Worm (Caenorhabditis elegans) whole organism, L1 larva: ENCODE measurements around the gene best-12.

Source experiments
- alr-1 ChIP-seq: fragments of 200-800 bp; sonication (Bioruptor generic); optimal IDR thresholded peaks from 2 replicates; lab custom pipeline; 2018; ENCODE audit warnings: borderline replicate concordance, mild to moderate bottlenecking, missing genetic modification characterization, missing compliant biosample characterization
- blmp-1 ChIP-seq: fragments of 150-350 bp; optimal IDR thresholded peaks from 2 replicates; lab custom pipeline; 2014; ENCODE audit warnings: missing biosample characterization, missing genetic modification characterization
- ceh-8 ChIP-seq: fragments of 200-800 bp; sonication (Bioruptor generic); optimal IDR thresholded peaks from 2 replicates; lab custom pipeline; 2018; ENCODE audit warnings: mild to moderate bottlenecking, missing genetic modification characterization, moderate library complexity, missing compliant biosample characterization
- ceh-82 ChIP-seq, 3 experiments: fragments of 150-350 bp in 1 of 3; sonication (generic microtip) in 2 of 3; optimal IDR thresholded peaks; 2 replicates each; lab custom pipeline; 2014 to 2017; ENCODE audit warnings: missing biosample characterization in 3 of 3, missing genetic modification characterization in 3 of 3
- ceh-90 ChIP-seq: sonication (generic microtip); optimal IDR thresholded peaks from 2 replicates; lab custom pipeline; 2016; ENCODE audit warnings: missing genetic modification characterization, missing compliant biosample characterization
- efl-1 ChIP-seq, 4 experiments: fragments of 150-350 bp; optimal IDR thresholded peaks in 3 of 4; peaks in 1 of 4; 1 replicate in 1 of 4; 2 replicates in 3 of 4; lab custom pipeline; 2014; ENCODE audit warnings: missing biosample characterization in 2 of 4, missing genetic modification characterization in 2 of 4, missing genetic modification reagents in 2 of 4
- elt-2 ChIP-seq: sonication (generic microtip); optimal IDR thresholded peaks from 2 replicates; lab custom pipeline; 2016; ENCODE audit warnings: missing genetic modification characterization, mild to moderate bottlenecking, inconsistent platforms, missing compliant biosample characterization, missing genetic modification reagents
- elt-3 ChIP-seq, 6 experiments: fragments of 150-350 bp in 1 of 6; sonication (generic microtip); optimal IDR thresholded peaks; 2 replicates each; lab custom pipeline; 2017 to 2018; ENCODE audit warnings: missing biosample characterization in 6 of 6, missing genetic modification characterization in 6 of 6, inconsistent platforms in 1 of 6
- ets-5 ChIP-seq: fragments of 200-800 bp; sonication (Bioruptor generic); IDR thresholded peaks from 2 replicates; pipeline ENCODE4 v1.3.6; 2022; ENCODE audit warnings: missing genetic modification characterization, missing compliant biosample characterization
- hlh-4 ChIP-seq: sonication (generic microtip); optimal IDR thresholded peaks from 2 replicates; lab custom pipeline; 2016; ENCODE audit warnings: mild to moderate bottlenecking, missing genetic modification characterization, missing compliant biosample characterization
- lin-14 ChIP-seq: fragments of 200-800 bp; sonication (Bioruptor generic); optimal IDR thresholded peaks from 2 replicates; lab custom pipeline; 2018; ENCODE audit warnings: mild to moderate bottlenecking, missing genetic modification characterization, moderate library complexity, missing compliant biosample characterization
- mdl-1 ChIP-seq, 2 experiments: fragments of 150-350 bp; optimal IDR thresholded peaks; 2 replicates each; lab custom pipeline; 2014 to 2017; ENCODE audit warnings: missing biosample characterization in 2 of 2, missing genetic modification characterization in 2 of 2, inconsistent platforms in 1 of 2
- mep-1 ChIP-seq: fragments of 150-350 bp; optimal IDR thresholded peaks from 2 replicates; lab custom pipeline; 2014; ENCODE audit warnings: missing biosample characterization, missing genetic modification characterization
- nhr-11 ChIP-seq: fragments of 150-350 bp; optimal IDR thresholded peaks from 2 replicates; lab custom pipeline; 2014; ENCODE audit warnings: missing biosample characterization, missing genetic modification characterization
- nhr-19 ChIP-seq: fragments of 200-800 bp; sonication (Bioruptor generic); conservative IDR thresholded peaks from 2 replicates; pipeline ENCODE4 v1.3.6; 2022; ENCODE audit warnings: missing genetic modification characterization, missing compliant biosample characterization
- nhr-20 ChIP-seq: sonication (generic microtip); optimal IDR thresholded peaks from 2 replicates; lab custom pipeline; 2016; ENCODE audit warnings: mild to moderate bottlenecking, missing genetic modification characterization, missing compliant biosample characterization
- nhr-28 ChIP-seq: fragments of 150-350 bp; optimal IDR thresholded peaks from 2 replicates; lab custom pipeline; 2014; ENCODE audit warnings: missing biosample characterization, missing genetic modification characterization
- nhr-71 ChIP-seq: sonication (generic microtip); optimal IDR thresholded peaks from 2 replicates; lab custom pipeline; 2016; ENCODE audit warnings: mild to moderate bottlenecking, missing genetic modification characterization, moderate library complexity, missing compliant biosample characterization
- nhr-77 ChIP-seq: fragments of 150-350 bp; optimal IDR thresholded peaks from 2 replicates; lab custom pipeline; 2014; ENCODE audit warnings: missing biosample characterization, missing genetic modification characterization
- nhr-85 ChIP-seq: sonication (generic microtip); peaks from one replicate; lab custom pipeline; 2016; ENCODE audit warnings: missing genetic modification characterization, inconsistent platforms, missing compliant biosample characterization
- rnt-1 ChIP-seq: sonication (generic microtip); optimal IDR thresholded peaks from 2 replicates; lab custom pipeline; 2016; ENCODE audit warnings: mild to moderate bottlenecking, missing genetic modification characterization, moderate library complexity, missing compliant biosample characterization
- skn-1 ChIP-seq: fragments of 150-350 bp; optimal IDR thresholded peaks from 2 replicates; lab custom pipeline; 2014; ENCODE audit warnings: missing biosample characterization, missing genetic modification characterization
- tlp-1 ChIP-seq: fragments of 150-350 bp; optimal IDR thresholded peaks from 2 replicates; lab custom pipeline; 2014; ENCODE audit warnings: missing biosample characterization, missing genetic modification characterization
- ztf-4 ChIP-seq: fragments of 150-350 bp; optimal IDR thresholded peaks from 2 replicates; lab custom pipeline; 2014; ENCODE audit warnings: missing biosample characterization, missing genetic modification characterization

best-12 gene

DNA sequence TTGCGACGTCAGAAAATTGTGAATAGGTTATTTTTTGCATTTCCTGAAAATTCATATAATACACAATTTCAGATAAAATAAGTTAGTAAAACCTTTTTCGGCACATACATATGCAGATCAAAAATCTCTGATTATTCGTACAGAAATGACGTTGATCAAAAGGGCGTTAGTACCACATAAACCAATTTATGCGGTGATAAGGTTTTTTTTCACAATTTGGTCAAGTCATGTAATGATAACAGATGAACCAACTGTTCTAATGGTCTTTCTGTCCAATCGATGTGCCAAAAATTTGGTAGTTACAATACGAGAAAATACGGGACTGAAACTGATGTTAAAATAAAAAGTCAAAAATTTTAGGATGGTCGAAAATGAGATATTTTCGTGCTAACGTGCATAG, 30.8 kb downstream of the best-12 start:
- no peak for TF ChIP-seq blmp-1 (tag; lab: Kevin White, UChicago)
- TF ChIP-seq elt-2 (tag; lab: Kevin White, UChicago), result peak; percentile 23

DNA sequence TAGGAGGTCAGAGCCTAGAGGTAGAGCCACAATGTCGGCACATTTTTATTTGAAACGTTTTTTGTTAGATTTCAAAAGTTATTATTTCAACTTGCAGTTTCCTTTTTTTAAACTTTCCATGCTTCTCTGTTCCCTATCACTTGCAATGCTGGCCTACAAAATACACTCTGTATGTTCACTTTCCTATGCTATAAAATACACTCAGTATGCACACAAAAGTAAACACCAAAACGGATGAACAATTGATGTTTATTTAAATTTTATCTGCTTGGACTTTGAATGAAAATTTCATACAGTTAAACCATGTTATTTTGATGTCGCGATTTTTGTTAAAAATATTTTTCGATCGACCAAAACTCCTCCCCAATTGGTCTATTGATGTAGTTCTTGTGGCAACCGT, 31.4 kb downstream of the best-12 start:
- TF ChIP-seq nhr-71, result no peak
- TF ChIP-seq nhr-28, result no peak
- TF ChIP-seq tlp-1 (tag; lab: Kevin White, UChicago), result no peak
- TF ChIP-seq nhr-11, result no peak

DNA sequence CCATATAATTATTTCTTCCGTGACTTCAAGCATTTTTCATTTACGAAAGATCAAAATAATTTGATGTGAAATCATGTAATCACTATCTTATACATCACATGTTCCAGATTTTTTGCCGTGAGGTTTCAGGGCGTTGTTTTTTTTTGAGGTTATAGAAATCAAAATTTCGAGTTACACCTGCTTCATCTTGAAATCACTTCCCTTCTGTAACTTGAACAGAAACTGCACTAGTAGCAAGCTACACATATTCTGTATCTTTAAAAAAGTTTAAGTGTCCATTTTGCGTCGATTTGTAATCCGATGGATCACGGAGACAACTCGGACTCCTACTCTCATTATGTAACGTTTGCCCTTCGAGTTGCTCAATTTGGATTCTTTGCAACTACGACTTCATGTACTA, 41.4 kb downstream of the best-12 start, which contains the start of gene F22B8.3:
TSS of gene F22B8.3 (plus strand) at position 301 of the 400 bp plus-strand sequence.
- no peak for TF ChIP-seq efl-1 (optimal IDR thresholded peaks at IDR 0.05; lab: Kevin White, UChicago)
- peak in 1 of 2 experiments; percentile 58 for TF ChIP-seq efl-1 (GFP tag; optimal IDR thresholded peaks at IDR 0.05 in 1 of 2; lab: Kevin White, UChicago)
- no peak for TF ChIP-seq nhr-19

ce11 chrV:16094284-16094683, 45.0 kb downstream of the best-12 start, which contains the start of gene F22B8.7:
TSS of gene F22B8.7 (plus strand) at chrV:16094584.
- no peak for TF ChIP-seq nhr-77

DNA sequence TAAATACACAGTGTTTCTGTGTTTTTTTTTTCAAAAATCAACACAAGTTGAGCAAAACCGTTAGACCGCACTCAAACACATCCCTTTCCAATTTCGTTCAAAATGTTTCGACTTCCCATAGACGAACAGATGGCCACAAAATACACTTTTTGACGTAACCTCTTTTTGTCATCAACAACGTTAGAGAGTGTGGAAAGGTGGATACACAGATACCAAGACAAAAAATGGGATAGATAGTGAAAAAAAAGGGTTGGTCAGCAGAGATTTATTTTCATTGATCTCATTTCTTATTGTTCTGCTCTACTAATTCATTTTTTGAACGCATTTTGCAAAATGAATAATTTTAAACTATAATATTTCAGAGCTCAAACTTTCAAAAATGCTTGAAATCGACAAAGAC, 45.6 kb downstream of the best-12 start:
- peak; percentile 81 for TF ChIP-seq blmp-1 (tag; lab: Kevin White, UChicago)
- peak; percentile 58 for TF ChIP-seq skn-1 (tag; lab: Kevin White, UChicago)
- peak; percentile 38 for TF ChIP-seq mep-1 (tag; lab: Kevin White, UChicago)
- peak in 1 of 6 experiments; percentile 58 for TF ChIP-seq elt-3 (tag; optimal IDR thresholded peaks at IDR 0.05; lab: Kevin White, UChicago)
- no peak for TF ChIP-seq hlh-4 (tag; lab: Kevin White, UChicago)
- TF ChIP-seq nhr-20 (tag; lab: Kevin White, UChicago), result peak; percentile 39
- peak; percentile 43 for TF ChIP-seq rnt-1 (tag; lab: Kevin White, UChicago)
- no peak for TF ChIP-seq ceh-82 (tag; optimal IDR thresholded peaks at IDR 0.05; lab: Kevin White, UChicago)
- peak; percentile 28 for TF ChIP-seq nhr-19
- TF ChIP-seq ceh-8 (GFP tag; lab: Kevin White, UChicago), result no peak

DNA sequence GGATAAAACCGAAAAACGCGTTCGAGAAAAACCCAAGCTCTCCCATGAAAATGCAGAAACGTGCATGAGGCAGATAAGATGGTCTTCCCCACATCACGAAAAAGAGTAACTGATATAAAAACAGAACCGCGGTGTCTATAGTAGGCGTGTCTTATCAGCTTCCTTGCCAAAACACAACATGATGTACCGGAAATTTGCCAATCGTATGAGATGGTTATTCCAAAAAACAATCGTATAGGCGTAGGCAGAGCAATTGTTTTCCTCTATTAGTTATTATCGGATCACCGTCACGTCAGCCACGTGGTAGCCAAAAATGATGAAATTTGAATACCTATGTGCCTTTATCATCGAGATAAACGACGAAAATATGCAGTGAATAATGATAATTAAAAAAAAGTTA, 50.2 kb downstream of the best-12 start, which contains the start of gene str-7:
TSS of gene str-7 (minus strand) at position 101 of the 400 bp plus-strand sequence.
- TF ChIP-seq ceh-90, result no peak

DNA sequence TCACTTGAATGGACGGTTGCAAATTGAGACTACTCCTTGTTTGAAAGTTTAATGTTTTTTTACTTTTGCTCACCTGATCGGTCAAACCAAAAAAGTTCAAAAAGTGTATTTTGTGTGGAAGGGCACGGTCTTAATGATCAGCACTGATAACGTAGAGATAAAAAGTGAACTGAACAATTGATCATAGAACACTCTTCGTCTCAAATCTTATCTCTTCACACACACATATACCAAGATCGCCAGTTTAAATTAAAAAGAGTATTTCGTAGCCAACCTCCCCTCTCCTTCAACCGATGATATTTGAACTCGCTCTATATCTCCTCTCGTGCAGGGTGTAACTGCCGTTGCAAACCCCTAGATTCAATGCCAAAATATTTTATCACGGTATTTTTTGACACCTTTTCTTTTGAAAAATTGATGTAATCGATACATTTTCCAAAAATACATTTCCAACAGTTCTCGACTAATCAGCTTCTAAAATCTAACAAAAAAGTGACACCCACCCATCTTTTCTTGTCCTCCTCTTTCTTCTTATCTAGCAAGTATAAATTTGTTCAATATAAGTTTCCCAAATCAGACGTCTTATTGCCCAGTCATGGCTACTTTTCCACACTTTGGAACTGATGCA, 50.9 kb downstream of the best-12 start, which contains the start of gene cth-1:
TSS of gene cth-1 (plus strand) at position 578 of the 628 bp plus-strand sequence.
- no peak for TF ChIP-seq efl-1 (optimal IDR thresholded peaks at IDR 0.05; lab: Kevin White, UChicago)
- peak in 1 of 2 experiments; percentile 88 for TF ChIP-seq efl-1 (GFP tag; optimal IDR thresholded peaks at IDR 0.05 in 1 of 2; lab: Kevin White, UChicago)
- peak in 3 of 6 experiments; percentile 38 to 67 (median 46) for TF ChIP-seq elt-3 (tag; optimal IDR thresholded peaks at IDR 0.05; lab: Kevin White, UChicago)
- TF ChIP-seq mdl-1 (tag; optimal IDR thresholded peaks at IDR 0.05; lab: Kevin White, UChicago), result peak in 1 of 2 experiments; percentile 1
- no peak for TF ChIP-seq alr-1 (tag; lab: Kevin White, UChicago)
- TF ChIP-seq nhr-85, result peak; percentile 72
- TF ChIP-seq lin-14 (GFP tag; lab: Kevin White, UChicago), result peak; percentile 14
- no peak for TF ChIP-seq ztf-4
- TF ChIP-seq nhr-20 (tag; lab: Kevin White, UChicago), result peak; percentile 14
- TF ChIP-seq elt-2 (tag; lab: Kevin White, UChicago), result peak; percentile 49
- no peak for TF ChIP-seq ets-5 (GFP tag; lab: Robert Waterston, UW)
